Fruit fly (Drosophila melanogaster) whole organism, embryonic: ENCODE data around the gene CG6843.
A peak's percentile ranks its signal among the peaks of the same experiment; 100 is the strongest.

ENCODE experiments used
- Adf1 ChIP-seq: fragments of 200-800 bp; sonication (Bioruptor generic); IDR thresholded peaks from 2 replicates; pipeline ENCODE4 v1.3.6; 2022; ENCODE audit warnings: missing biosample characterization, missing genetic modification characterization
- CG11085 ChIP-seq: fragments of 200-800 bp; sonication (Bioruptor generic); IDR thresholded peaks from 2 replicates; pipeline ENCODE4 v1.3.6; 2022; ENCODE audit warnings: missing biosample characterization, missing genetic modification characterization
- CG11560 ChIP-seq: fragments of 200-800 bp; sonication (Bioruptor generic); IDR thresholded peaks from 3 replicates; pipeline ENCODE4 v1.3.6; 2022; ENCODE audit warnings: missing biosample characterization, missing genetic modification characterization
- CG11695 ChIP-seq: fragments of 200-800 bp; sonication (Bioruptor generic); IDR thresholded peaks from 3 replicates; pipeline ENCODE4 v1.3.6; 2022; ENCODE audit warnings: missing biosample characterization, missing genetic modification characterization
- CG12391 ChIP-seq: fragments of 200-800 bp; sonication (Bioruptor generic); optimal IDR thresholded peaks from 3 replicates; lab custom pipeline; 2018; ENCODE audit warnings: missing biosample characterization, mild to moderate bottlenecking, missing genetic modification characterization, moderate library complexity
- CG13296 ChIP-seq: fragments of 200-800 bp; sonication (Bioruptor generic); optimal IDR thresholded peaks from 3 replicates; lab custom pipeline; 2018; ENCODE audit warnings: missing biosample characterization, mild to moderate bottlenecking, missing genetic modification characterization
- CG14050 ChIP-seq: fragments of 200-800 bp; sonication (Bioruptor generic); IDR thresholded peaks from 3 replicates; pipeline ENCODE4 v1.3.6; 2022; ENCODE audit warnings: missing biosample characterization, missing genetic modification characterization
- CG17829 ChIP-seq: fragments of 200-800 bp; optimal IDR thresholded peaks from 2 replicates; lab custom pipeline; 2019; ENCODE audit warnings: missing biosample characterization, mild to moderate bottlenecking, missing genetic modification characterization, moderate library complexity
- CG31224 ChIP-seq: fragments of 200-800 bp; sonication (Bioruptor generic); IDR thresholded peaks from 2 replicates; pipeline ENCODE4 v1.3.6; 2022; ENCODE audit warnings: missing biosample characterization, missing genetic modification characterization
- CG3163 ChIP-seq: fragments of 200-800 bp; sonication (Bioruptor generic); optimal IDR thresholded peaks from 3 replicates; lab custom pipeline; 2016; ENCODE audit warnings: missing biosample characterization, missing genetic modification characterization
- CG32772 ChIP-seq: fragments of 200-800 bp; sonication (Bioruptor generic); IDR thresholded peaks from 2 replicates; pipeline ENCODE4 v1.3.6; 2022; ENCODE audit warnings: missing biosample characterization, missing genetic modification characterization
- CG3407 ChIP-seq: fragments of 200-800 bp; sonication (Bioruptor generic); optimal IDR thresholded peaks from 2 replicates; lab custom pipeline; 2018; ENCODE audit warnings: missing biosample characterization, mild to moderate bottlenecking, missing genetic modification characterization
- CG43689 ChIP-seq: fragments of 200-800 bp; sonication (Bioruptor generic); IDR thresholded peaks from 2 replicates; pipeline ENCODE4 v1.3.6; 2022; ENCODE audit warnings: missing biosample characterization, missing genetic modification characterization
- CG6813 ChIP-seq: fragments of 200-800 bp; sonication (Bioruptor generic); optimal IDR thresholded peaks from 2 replicates; lab custom pipeline; 2017; ENCODE audit warnings: missing biosample characterization, missing genetic modification characterization, mild to moderate bottlenecking, moderate library complexity, missing genetic modification reagents
- CG7271 ChIP-seq: fragments of 200-800 bp; sonication (Bioruptor generic); optimal IDR thresholded peaks from 2 replicates; lab custom pipeline; 2018; ENCODE audit warnings: missing biosample characterization, mild to moderate bottlenecking, missing genetic modification characterization, moderate library complexity
- CG7372 ChIP-seq: fragments of 200-800 bp; sonication (Bioruptor generic); IDR thresholded peaks from 2 replicates; pipeline ENCODE4 v1.3.6; 2022; ENCODE audit warnings: missing biosample characterization, missing genetic modification characterization
- CG8281 ChIP-seq: fragments of 200-800 bp; sonication (Bioruptor generic); optimal IDR thresholded peaks from 2 replicates; lab custom pipeline; 2018; ENCODE audit warnings: missing biosample characterization, mild to moderate bottlenecking, missing genetic modification characterization, moderate library complexity
- CG9437 ChIP-seq: fragments of 200-800 bp; sonication (Bioruptor generic); optimal IDR thresholded peaks from 2 replicates; lab custom pipeline; 2018; ENCODE audit warnings: missing biosample characterization, mild to moderate bottlenecking, missing genetic modification characterization
- CG9609 ChIP-seq: fragments of 200-800 bp; sonication (Bioruptor generic); optimal IDR thresholded peaks from 3 replicates; lab custom pipeline; 2016; ENCODE audit warnings: missing biosample characterization, missing genetic modification characterization
- CG9876 ChIP-seq: fragments of 200-800 bp; sonication (Bioruptor generic); optimal IDR thresholded peaks from 2 replicates; lab custom pipeline; 2016; ENCODE audit warnings: missing biosample characterization, missing genetic modification characterization
- CG9932 ChIP-seq: fragments of 200-800 bp; sonication (Bioruptor generic); IDR thresholded peaks from 2 replicates; pipeline ENCODE4 v1.3.6; 2022; ENCODE audit warnings: missing biosample characterization, missing genetic modification characterization
- CTCF ChIP-seq: fragments of 200-800 bp; sonication (Bioruptor generic); optimal IDR thresholded peaks from 2 replicates; lab custom pipeline; 2017; ENCODE audit warnings: missing biosample characterization, mild to moderate bottlenecking, missing genetic modification characterization, moderate library complexity
- Dad ChIP-seq: fragments of 200-800 bp; sonication (Bioruptor generic); optimal IDR thresholded peaks from 3 replicates; lab custom pipeline; 2016; ENCODE audit warnings: missing biosample characterization, missing genetic modification characterization
- Gsc ChIP-seq: fragments of 200-800 bp; sonication (Bioruptor generic); IDR thresholded peaks from 2 replicates; pipeline ENCODE4 v1.3.6; 2022; ENCODE audit warnings: missing biosample characterization, missing genetic modification characterization
- Hr78 ChIP-seq, 2 experiments: fragments of 200-800 bp in 1 of 2; fragments of >200 bp in 1 of 2; sonication (Bioruptor generic) in 1 of 2; optimal IDR thresholded peaks; 2 replicates each; lab custom pipeline; 2017 to 2019; ENCODE audit warnings: missing biosample characterization in 2 of 2, missing genetic modification characterization in 2 of 2, mild to moderate bottlenecking in 1 of 2, moderate library complexity in 1 of 2
- Lhr ChIP-seq: fragments of 200-800 bp; sonication (Bioruptor generic); optimal IDR thresholded peaks from 3 replicates; lab custom pipeline; 2017; ENCODE audit warnings: mild to moderate bottlenecking, missing biosample characterization, missing genetic modification reagents, missing genetic modification characterization
- Med ChIP-seq: fragments of 200-800 bp; sonication (Bioruptor generic); peaks from one replicate; lab custom pipeline; 2016; ENCODE audit warnings: missing biosample characterization, missing genetic modification characterization, mild to moderate bottlenecking, inconsistent platforms, moderate library complexity
- Nf-YC ChIP-seq: fragments of 200-800 bp; optimal IDR thresholded peaks from 3 replicates; lab custom pipeline; 2019; ENCODE audit warnings: missing biosample characterization, mild to moderate bottlenecking, missing genetic modification characterization, moderate library complexity
- Ptx1 ChIP-seq: fragments of 200-800 bp; sonication (Bioruptor generic); IDR thresholded peaks from 2 replicates; pipeline ENCODE4 v1.3.6; 2022; ENCODE audit warnings: missing biosample characterization, missing genetic modification characterization
- Scr ChIP-seq: fragments of 200-800 bp; sonication (Bioruptor generic); IDR thresholded peaks from 2 replicates; pipeline ENCODE4 v1.3.6; 2022; ENCODE audit warnings: missing biosample characterization, missing genetic modification characterization; ENCODE audit not compliant: partially characterized antibody
- Sin3A ChIP-seq: fragments of >200 bp; optimal IDR thresholded peaks from 2 replicates; lab custom pipeline; 2018
- Ssrp ChIP-seq: fragments of 200-800 bp; sonication (Bioruptor generic); optimal IDR thresholded peaks from 2 replicates; lab custom pipeline; 2018; ENCODE audit warnings: missing biosample characterization, mild to moderate bottlenecking, missing genetic modification characterization, moderate library complexity
- ac ChIP-seq: fragments of 200-800 bp; sonication (Bioruptor generic); optimal IDR thresholded peaks from 3 replicates; lab custom pipeline; 2017; ENCODE audit warnings: missing biosample characterization, mild to moderate bottlenecking, missing genetic modification characterization
- al ChIP-seq: fragments of 200-800 bp; sonication (Bioruptor generic); IDR thresholded peaks from 2 replicates; pipeline ENCODE4 v1.3.6; 2022; ENCODE audit warnings: missing biosample characterization, missing genetic modification characterization
- az2 ChIP-seq: fragments of 200-800 bp; sonication (Bioruptor generic); optimal IDR thresholded peaks from 3 replicates; lab custom pipeline; 2016; ENCODE audit warnings: missing biosample characterization, missing genetic modification characterization
- br ChIP-seq: fragments of >200 bp; optimal IDR thresholded peaks from 2 replicates; lab custom pipeline; 2017
- bsh ChIP-seq, 2 experiments: fragments of 200-800 bp; sonication (Bioruptor generic); optimal IDR thresholded peaks; 2 replicates each; lab custom pipeline; 2017 to 2018; ENCODE audit warnings: mild to moderate bottlenecking in 2 of 2, missing biosample characterization in 2 of 2, missing genetic modification characterization in 2 of 2, moderate library complexity in 1 of 2
- dati ChIP-seq: fragments of 200-800 bp; sonication (Bioruptor generic); IDR thresholded peaks from 2 replicates; pipeline ENCODE4 v1.3.6; 2022; ENCODE audit warnings: missing biosample characterization, missing genetic modification characterization
- dmrt99B ChIP-seq: fragments of 200-800 bp; sonication (Bioruptor generic); optimal IDR thresholded peaks from 2 replicates; lab custom pipeline; 2018; ENCODE audit warnings: missing biosample characterization, mild to moderate bottlenecking, missing genetic modification characterization, moderate library complexity
- hth ChIP-seq: fragments of >200 bp; optimal IDR thresholded peaks from 2 replicates; lab custom pipeline; 2017; ENCODE audit warnings: inconsistent platforms
- jing ChIP-seq: fragments of 200-800 bp; sonication (Bioruptor generic); optimal IDR thresholded peaks from 2 replicates; lab custom pipeline; 2018; ENCODE audit warnings: missing biosample characterization, mild to moderate bottlenecking, missing genetic modification characterization
- lola ChIP-seq, 3 experiments: fragments of >200 bp in 2 of 3; fragments of 200-800 bp in 1 of 3; sonication (Bioruptor generic) in 1 of 3; optimal IDR thresholded peaks; 2 replicates each; lab custom pipeline; 2017 to 2019; ENCODE audit warnings: missing biosample characterization in 3 of 3, missing genetic modification characterization in 3 of 3, mild to moderate bottlenecking in 1 of 3, moderate library complexity in 1 of 3
- mam ChIP-seq: fragments of 200-800 bp; sonication (Bioruptor generic); optimal IDR thresholded peaks from 3 replicates; lab custom pipeline; 2016; ENCODE audit warnings: missing biosample characterization, missing genetic modification characterization
- nom ChIP-seq: fragments of 200-800 bp; sonication (Bioruptor generic); optimal IDR thresholded peaks from 2 replicates; lab custom pipeline; 2017; ENCODE audit warnings: missing biosample characterization, missing genetic modification characterization, mild to moderate bottlenecking, moderate library complexity, missing genetic modification reagents
- p53 ChIP-seq: fragments of 200-800 bp; sonication (Bioruptor generic); optimal IDR thresholded peaks from 2 replicates; lab custom pipeline; 2016; ENCODE audit warnings: missing biosample characterization, missing genetic modification characterization
- pzg ChIP-seq: fragments of 200-800 bp; sonication (Bioruptor generic); optimal IDR thresholded peaks from 3 replicates; lab custom pipeline; 2018; ENCODE audit warnings: missing biosample characterization, mild to moderate bottlenecking, missing genetic modification characterization, moderate library complexity
- salm ChIP-seq: fragments of 200-800 bp; sonication (Bioruptor generic); optimal IDR thresholded peaks from 2 replicates; lab custom pipeline; 2018; ENCODE audit warnings: missing biosample characterization, mild to moderate bottlenecking, missing genetic modification characterization
- shn ChIP-seq: fragments of 200-800 bp; sonication (Bioruptor generic); optimal IDR thresholded peaks from 3 replicates; lab custom pipeline; 2016; ENCODE audit warnings: missing biosample characterization, missing genetic modification characterization
- tap ChIP-seq: fragments of 200-800 bp; optimal IDR thresholded peaks from 3 replicates; lab custom pipeline; 2019; ENCODE audit warnings: missing biosample characterization, mild to moderate bottlenecking, missing genetic modification characterization, moderate library complexity
- vfl ChIP-seq: fragments of 200-800 bp; sonication (Bioruptor generic); optimal IDR thresholded peaks from 2 replicates; lab custom pipeline; 2016; ENCODE audit warnings: missing biosample characterization, missing genetic modification characterization
- wek ChIP-seq: fragments of 200-800 bp; sonication (Bioruptor generic); optimal IDR thresholded peaks from 3 replicates; lab custom pipeline; 2018; ENCODE audit warnings: missing biosample characterization, mild to moderate bottlenecking, missing genetic modification characterization, moderate library complexity

CG6843 gene

dm6 chr3L:18867521-18867920 lies 33.9 kb upstream of the CG6843 start, which contains the start of gene Dysb (continued):
- TF ChIP-seq CG7271 (tag; lab: Kevin White, UChicago) (peak; percentile 47), CTCF (GFP tag; lab: Kevin White, UChicago) (peak; percentile 22), CG8281 (tag; lab: Kevin White, UChicago) (peak; percentile 52), ac (GFP tag; lab: Kevin White, UChicago) (peak; percentile 47), al (GFP tag; lab: Robert Waterston, UW) (peak; percentile 85), CG31224 (GFP tag; lab: Robert Waterston, UW) (peak; percentile 84), CG11085 (GFP tag; lab: Robert Waterston, UW) (no peak; the same call in none of the 2 replicates), Dad (no peak), mam (GFP tag; lab: Kevin White, UChicago) (peak; percentile 75), CG43689 (peak; percentile 67; the same call in 1 of the 2 replicates), CG13296 (GFP tag; lab: Kevin White, UChicago) (peak; percentile 92), CG7372 (peak; percentile 83), pzg (GFP tag; lab: Kevin White, UChicago) (no peak), lola (GFP tag; optimal IDR thresholded peaks at IDR 0.05; lab: Kevin White, UChicago) (peak in 1 of 3 experiments; percentile 78), tap (peak; percentile 90), CG11560 (tag; lab: Robert Waterston, UW) (peak; percentile 35; the same call in 1 of the 3 replicates), jing (GFP tag; lab: Kevin White, UChicago) (peak; percentile 36), wek (GFP tag; lab: Kevin White, UChicago) (peak; percentile 32), p53 (GFP tag; lab: Kevin White, UChicago) (no peak), Ptx1 (GFP tag; lab: Robert Waterston, UW) (no peak; the same call in 1 of the 2 replicates), Hr78 (GFP tag; optimal IDR thresholded peaks at IDR 0.05; lab: Kevin White, UChicago) (peak in 1 of 2 experiments; percentile 56), salm (peak; percentile 84), Med (peak; percentile 87), CG9876 (no peak), CG9437 (GFP tag; lab: Kevin White, UChicago) (peak; percentile 69), CG14050 (GFP tag; lab: Robert Waterston, UW) (peak; percentile 88), bsh (GFP tag; optimal IDR thresholded peaks at IDR 0.05; lab: Kevin White, UChicago) (peak; percentile 48 to 92), CG9609 (peak; percentile 36), shn (GFP tag; lab: Kevin White, UChicago) (peak; percentile 26), dati (peak; percentile 81), dmrt99B (peak; percentile 91), Nf-YC (tag; lab: Kevin White, UChicago) (peak; percentile 83), Lhr (GFP tag; lab: Kevin White, UChicago) (peak; percentile 22), Gsc (GFP tag; lab: Robert Waterston, UW) (no peak), Ssrp (tag; lab: Kevin White, UChicago) (peak; percentile 83), CG6813 (peak; percentile 85), CG3407 (GFP tag; lab: Kevin White, UChicago) (peak; percentile 75), CG3163 (GFP tag; lab: Kevin White, UChicago) (peak; percentile 12), az2 (GFP tag; lab: Kevin White, UChicago) (peak; percentile 88), CG9932 (GFP tag; lab: Robert Waterston, UW) (peak; percentile 92), hth (no peak), CG32772 (GFP tag; lab: Robert Waterston, UW) (peak; percentile 86), br (no peak), Scr (GFP tag; lab: Robert Waterston, UW) (no peak), nom (GFP tag; lab: Kevin White, UChicago) (peak; percentile 87), vfl (GFP tag; lab: Kevin White, UChicago) (peak; percentile 48), CG11695 (GFP tag; lab: Robert Waterston, UW) (peak; percentile 91), CG12391 (tag; lab: Kevin White, UChicago) (peak; percentile 92), CG17829 (tag; lab: Kevin White, UChicago) (peak; percentile 93), Sin3A (lab: Kevin White, UChicago) (no peak), Adf1 (GFP tag; lab: Robert Waterston, UW) (peak; percentile 60)
